Fruit fly (Drosophila melanogaster) whole organism, pupa: ENCODE results near the gene CG2972.

Experiments used
- CG10348 ChIP-seq: fragments of 200-800 bp; sonication (Bioruptor generic); IDR thresholded peaks from 2 replicates; pipeline ENCODE4 v1.3.6; 2022; ENCODE audit warnings: missing biosample characterization, missing genetic modification characterization
- CG12605 ChIP-seq: fragments of 200-800 bp; sonication (Bioruptor generic); IDR thresholded peaks from 2 replicates; pipeline ENCODE4 v1.3.6; 2022; ENCODE audit warnings: missing biosample characterization, missing genetic modification characterization
- CG13204 ChIP-seq: fragments of 200-800 bp; sonication (Bioruptor generic); optimal IDR thresholded peaks from 2 replicates; lab custom pipeline; 2018; ENCODE audit warnings: missing biosample characterization, mild to moderate bottlenecking, missing genetic modification characterization, moderate library complexity
- CG14655 ChIP-seq: fragments of 200-800 bp; sonication (Bioruptor generic); optimal IDR thresholded peaks from 3 replicates; lab custom pipeline; 2017; ENCODE audit warnings: mild to moderate bottlenecking, missing biosample characterization, missing genetic modification reagents, missing genetic modification characterization
- CG15710 ChIP-seq: fragments of 200-800 bp; sonication (Bioruptor generic); optimal IDR thresholded peaks from 2 replicates; lab custom pipeline; 2018; ENCODE audit warnings: missing biosample characterization, mild to moderate bottlenecking, missing genetic modification characterization, moderate library complexity
- CG17806 ChIP-seq: fragments of 200-800 bp; sonication (Bioruptor generic); optimal IDR thresholded peaks from 2 replicates; lab custom pipeline; 2018; ENCODE audit warnings: missing biosample characterization, mild to moderate bottlenecking, missing genetic modification characterization, moderate library complexity
- CG32121 ChIP-seq: fragments of 200-800 bp; sonication (Bioruptor generic); IDR thresholded peaks from 2 replicates; pipeline ENCODE4 v1.3.6; 2022; ENCODE audit warnings: missing biosample characterization, missing genetic modification characterization
- CG34367 ChIP-seq: fragments of 200-800 bp; sonication (Bioruptor generic); optimal IDR thresholded peaks from 2 replicates; lab custom pipeline; 2018; ENCODE audit warnings: missing biosample characterization, mild to moderate bottlenecking, missing genetic modification characterization
- CG4496 ChIP-seq: fragments of 200-800 bp; sonication (Bioruptor generic); IDR thresholded peaks from 3 replicates; pipeline ENCODE4 v1.3.6; 2022; ENCODE audit warnings: missing biosample characterization, missing genetic modification characterization
- CG8159 ChIP-seq: fragments of 200-800 bp; sonication (Bioruptor generic); optimal IDR thresholded peaks from 3 replicates; lab custom pipeline; 2018; ENCODE audit warnings: missing biosample characterization, mild to moderate bottlenecking, missing genetic modification characterization, moderate library complexity
- CG8301 ChIP-seq: fragments of 200-800 bp; sonication (Bioruptor generic); optimal IDR thresholded peaks from 2 replicates; lab custom pipeline; 2018; ENCODE audit warnings: missing biosample characterization, mild to moderate bottlenecking, missing genetic modification characterization
- CG9948 ChIP-seq: fragments of 200-800 bp; sonication (Bioruptor generic); optimal IDR thresholded peaks from 2 replicates; lab custom pipeline; 2018; ENCODE audit warnings: missing biosample characterization, mild to moderate bottlenecking, missing genetic modification characterization, moderate library complexity
- D1 ChIP-seq: fragments of 200-800 bp; sonication (Bioruptor generic); optimal IDR thresholded peaks from 2 replicates; lab custom pipeline; 2018; ENCODE audit warnings: missing biosample characterization, mild to moderate bottlenecking, missing genetic modification characterization, moderate library complexity
- EcR ChIP-seq: fragments of 200-800 bp; sonication (Bioruptor generic); optimal IDR thresholded peaks from 3 replicates; lab custom pipeline; 2019; ENCODE audit warnings: missing biosample characterization, missing genetic modification characterization, mild to moderate bottlenecking, moderate library complexity, missing genetic modification reagents
- Ets98B ChIP-seq: fragments of 200-800 bp; sonication (Bioruptor generic); IDR thresholded peaks from 2 replicates; pipeline ENCODE4 v1.3.6; 2022; ENCODE audit warnings: missing biosample characterization, missing genetic modification characterization
- Pif1A ChIP-seq: fragments of 200-800 bp; sonication (Bioruptor generic); optimal IDR thresholded peaks from 3 replicates; lab custom pipeline; 2016; ENCODE audit warnings: missing biosample characterization, missing genetic modification characterization
- Pif1B ChIP-seq: fragments of 200-800 bp; sonication (Bioruptor generic); optimal IDR thresholded peaks from 3 replicates; lab custom pipeline; 2016; ENCODE audit warnings: missing biosample characterization, missing genetic modification characterization
- Snoo ChIP-seq: fragments of 200-800 bp; sonication (Bioruptor generic); optimal IDR thresholded peaks from 3 replicates; lab custom pipeline; 2017; ENCODE audit warnings: missing biosample characterization, mild to moderate bottlenecking, missing genetic modification characterization, inconsistent platforms
- fd96Ca ChIP-seq: fragments of 200-800 bp; sonication (Bioruptor generic); IDR thresholded peaks from 3 replicates; pipeline ENCODE4 v1.3.6; 2022; ENCODE audit warnings: missing biosample characterization, missing genetic modification characterization
- gl ChIP-seq: fragments of 200-800 bp; sonication (Bioruptor generic); optimal IDR thresholded peaks from 2 replicates; lab custom pipeline; 2018; ENCODE audit warnings: missing biosample characterization, mild to moderate bottlenecking, missing genetic modification characterization
- rn ChIP-seq: fragments of 200-800 bp; sonication (Bioruptor generic); IDR thresholded peaks from 2 replicates; pipeline ENCODE4 v1.3.6; 2022; ENCODE audit warnings: missing biosample characterization, missing genetic modification characterization

The CG2972 gene

dm6 chrX:10057964-10058363 is 25.0 kb upstream of the CG2972 start:
- TF ChIP-seq CG10348 (GFP tag; lab: Robert Waterston, UW) (no peak), CG32121 (GFP tag; lab: Robert Waterston, UW) (peak; percentile 32)

dm6 chrX:10061327-10061726 is 21.6 kb upstream of the CG2972 start, which contains the start of gene Gr9a:
Gr9a (plus strand) TSS chrX:10061627.
- TF ChIP-seq Snoo (tag; lab: Kevin White, UChicago) = no peak
- no peak for TF ChIP-seq CG10348 (GFP tag; lab: Robert Waterston, UW)
- no peak for TF ChIP-seq CG17806
- no peak for TF ChIP-seq D1 (tag; lab: Kevin White, UChicago)
- TF ChIP-seq Pif1A = no peak
- TF ChIP-seq CG15710 (tag; lab: Kevin White, UChicago) = no peak
- no peak for TF ChIP-seq CG12605 (GFP tag; lab: Robert Waterston, UW)
- TF ChIP-seq CG13204 (GFP tag; lab: Kevin White, UChicago) = no peak
- TF ChIP-seq rn (GFP tag; lab: Robert Waterston, UW) = no peak
- no peak for TF ChIP-seq CG14655
- no peak for TF ChIP-seq CG8159
- TF ChIP-seq CG8301 (tag; lab: Kevin White, UChicago) = no peak
- no peak for TF ChIP-seq Pif1B (GFP tag; lab: Kevin White, UChicago)
- no peak for TF ChIP-seq CG34367 (tag; lab: Kevin White, UChicago)
- no peak for TF ChIP-seq EcR
- no peak for TF ChIP-seq CG4496
- no peak for TF ChIP-seq fd96Ca (GFP tag; lab: Robert Waterston, UW)
- TF ChIP-seq CG32121 (GFP tag; lab: Robert Waterston, UW) = no peak
- TF ChIP-seq Ets98B = no peak
- TF ChIP-seq CG9948 = no peak
- TF ChIP-seq, all 21 proteins: peak for 0

- TF ChIP-seq Pif1A (peak; percentile 58), Snoo (tag; lab: Kevin White, UChicago) (peak; percentile 35), gl (peak; percentile 15), D1 (tag; lab: Kevin White, UChicago) (no peak), fd96Ca (GFP tag; lab: Robert Waterston, UW) (peak; percentile 56; the same call in 1 of the 3 replicates), rn (GFP tag; lab: Robert Waterston, UW) (no peak), Ets98B (peak; percentile 41; the same call in 1 of the 2 replicates), CG32121 (GFP tag; lab: Robert Waterston, UW) (0 out of 2 replicates have a peak, but pooled peaks have one; percentile 14), CG12605 (GFP tag; lab: Robert Waterston, UW) (no peak), Pif1B (GFP tag; lab: Kevin White, UChicago) (peak; percentile 6), CG9948 (peak; percentile 63), CG17806 (peak; percentile 63), CG10348 (GFP tag; lab: Robert Waterston, UW) (no peak), CG13204 (GFP tag; lab: Kevin White, UChicago) (no peak), CG8301 (tag; lab: Kevin White, UChicago) (peak; percentile 38), CG34367 (tag; lab: Kevin White, UChicago) (peak; percentile 60), CG14655 (peak; percentile 49), EcR (no peak), CG8159 (peak; percentile 67), CG15710 (tag; lab: Kevin White, UChicago) (peak; percentile 55), CG4496 (peak; percentile 79)
These were observed 15.4 kb upstream of the CG2972 start for dm6 chrX:10067528-10067927.

dm6 chrX:10070325-10070931 is 12.5 kb upstream of the CG2972 start, which contains the start of gene CG15312:
CG15312 (minus strand) TSS chrX:10070868.
- TF ChIP-seq gl = no peak
- 0 out of 3 replicates have a peak, but pooled peaks have one; percentile 11 for TF ChIP-seq CG4496
- no peak for TF ChIP-seq fd96Ca (GFP tag; lab: Robert Waterston, UW)
- TF ChIP-seq Ets98B = no peak
- no peak for TF ChIP-seq CG34367 (tag; lab: Kevin White, UChicago)
- TF ChIP-seq CG9948 = no peak
- TF ChIP-seq CG12605 (GFP tag; lab: Robert Waterston, UW) = 0 out of 2 replicates have a peak, but pooled peaks have one; percentile 13
- TF ChIP-seq CG17806 = no peak
- no peak for TF ChIP-seq CG8159

- no peak for TF ChIP-seq Pif1A
- TF ChIP-seq CG12605 (GFP tag; lab: Robert Waterston, UW) = no peak
- TF ChIP-seq CG34367 (tag; lab: Kevin White, UChicago) = no peak
- TF ChIP-seq CG4496 = no peak
- peak; percentile 93 for TF ChIP-seq EcR
- TF ChIP-seq, all 21 proteins: peak for 1
These were observed 11.4 kb upstream of the CG2972 start for dm6 chrX:10071516-10071915.

- TF ChIP-seq CG4496 = 0 out of 3 replicates have a peak, but pooled peaks have one; percentile 10
- TF ChIP-seq CG34367 (tag; lab: Kevin White, UChicago) = no peak
- TF ChIP-seq, all 21 proteins: peak for 1
These were observed 587 bp upstream of the CG2972 start, which contains the start of gene ZAP3 for dm6 chrX:10082185-10082949. ZAP3 (minus strand) TSS chrX:10082492.
